Worm (Caenorhabditis elegans): ENCODE data around the gene C07B5.6.

C07B5.6 gene

ce11 chrX:9537538-9538172 is 18.8 kb downstream of the C07B5.6 start (continued):
- TF ChIP-seq nhr-25 (tag; optimal IDR thresholded peaks at IDR 0.05; ENCODE audit: borderline replicate concordance, insufficient read depth): no peak
- no peak for TF ChIP-seq nhr-111 (GFP tag; optimal IDR thresholded peaks at IDR 0.05)
- peak; percentile 34 for TF ChIP-seq nhr-28 (tag; optimal IDR thresholded peaks at IDR 0.05)
- peak in 1 of 2 experiments; percentile 23 for TF ChIP-seq hif-1 (tag; optimal IDR thresholded peaks at IDR 0.05)

- TF ChIP-seq pqm-1 (tag; optimal IDR thresholded peaks at IDR 0.05) (peak; percentile 76), unc-39 (tag; optimal IDR thresholded peaks at IDR 0.05) (no peak), ama-1 (optimal IDR thresholded peaks at IDR 0.05) (no peak), lsy-2 (tag; optimal IDR thresholded peaks at IDR 0.05) (no peak), nhr-28 (tag; optimal IDR thresholded peaks at IDR 0.05) (peak; percentile 30), daf-16 (GFP tag; optimal IDR thresholded peaks at IDR 0.05) (no peak), daf-16 (tag; optimal IDR thresholded peaks at IDR 0.05) (peak; percentile 60), dmd-6 (GFP tag; IDR thresholded peaks at IDR 0.05) (peak; percentile 60), nhr-76 (tag; optimal IDR thresholded peaks at IDR 0.05) (no peak), nhr-77 (tag; optimal IDR thresholded peaks at IDR 0.05) (peak; percentile 9), R02D3.7 (tag; optimal IDR thresholded peaks at IDR 0.05) (no peak), ceh-82 (tag; optimal IDR thresholded peaks at IDR 0.05) (no peak), aha-1 (tag) (no peak), rbr-2 (tag; optimal IDR thresholded peaks at IDR 0.05) (no peak), mxl-3 (GFP tag; optimal IDR thresholded peaks at IDR 0.05) (peak; percentile 19), mep-1 (tag; optimal IDR thresholded peaks at IDR 0.05) (no peak), hlh-11 (tag; optimal IDR thresholded peaks at IDR 0.05) (peak; percentile 30), pha-4 (GFP tag; IDR thresholded peaks at IDR 0.05) (no peak), pha-4 (tag; optimal IDR thresholded peaks at IDR 0.05) (peak; percentile 2), ctbp-1 (GFP tag; IDR thresholded peaks at IDR 0.05) (no peak), hmg-1.1 (GFP tag; IDR thresholded peaks at IDR 0.05) (no peak), hif-1 (tag; optimal IDR thresholded peaks at IDR 0.05) (peak in 1 of 2 experiments; percentile 57), D1046.2 (GFP tag; IDR thresholded peaks at IDR 0.05) (no peak), zfp-2 (tag; optimal IDR thresholded peaks at IDR 0.05) (no peak), T20F7.1 (GFP tag; optimal IDR thresholded peaks at IDR 0.05) (no peak), unc-62 (GFP tag; optimal IDR thresholded peaks at IDR 0.05 in 1 of 2) (peak in 1 of 2 experiments; percentile 9), unc-62 (tag; optimal IDR thresholded peaks at IDR 0.05) (no peak), ceh-32 (tag; optimal IDR thresholded peaks at IDR 0.05; ENCODE audit: poor library complexity) (no peak), aly-2 (tag; optimal IDR thresholded peaks at IDR 0.05) (no peak), ztf-11 (tag; optimal IDR thresholded peaks at IDR 0.05) (no peak), php-3 (GFP tag; IDR thresholded peaks at IDR 0.05) (0 out of 2 replicates have a peak, but pooled peaks have one; percentile 24), ZK337.2 (GFP tag; IDR thresholded peaks at IDR 0.05) (no peak), F26F4.8 (GFP tag; conservative IDR thresholded peaks at IDR 0.05) (no peak), lin-15B (tag; optimal IDR thresholded peaks at IDR 0.05) (no peak), dve-1 (tag; optimal IDR thresholded peaks at IDR 0.05; ENCODE audit: insufficient read depth) (peak; percentile 18), dpl-1 (GFP tag; optimal IDR thresholded peaks at IDR 0.05) (no peak)
These were observed 20.6 kb downstream of the C07B5.6 start, which contains the start of gene nuc-1 for ce11 chrX:9539294-9540030. Gene nuc-1, plus strand, starts transcription at chrX:9539905.

ce11 chrX:9540464-9540863 is 21.6 kb downstream of the C07B5.6 start:
- TF ChIP-seq dmd-8 (GFP tag; IDR thresholded peaks at IDR 0.05) (no peak), daf-19 (GFP tag; conservative IDR thresholded peaks at IDR 0.05) (no peak), aly-2 (tag; optimal IDR thresholded peaks at IDR 0.05) (no peak), lin-38 (GFP tag; IDR thresholded peaks at IDR 0.05) (no peak), Y5F2A.4 (GFP tag; optimal IDR thresholded peaks at IDR 0.05) (no peak), unc-62 (GFP tag; optimal IDR thresholded peaks at IDR 0.05 in 1 of 2) (peak in 1 of 2 experiments; percentile 95), unc-62 (tag; optimal IDR thresholded peaks at IDR 0.05) (no peak), T20F7.1 (GFP tag; optimal IDR thresholded peaks at IDR 0.05) (no peak), nhr-28 (tag; optimal IDR thresholded peaks at IDR 0.05) (peak; percentile 86), php-3 (GFP tag; IDR thresholded peaks at IDR 0.05) (peak; percentile 60; the same call in 1 of the 2 replicates), set-16 (GFP tag; IDR thresholded peaks at IDR 0.05) (no peak), mdl-1 (tag; optimal IDR thresholded peaks at IDR 0.05) (peak in 1 of 2 experiments; percentile 86), nhr-42 (GFP tag; IDR thresholded peaks at IDR 0.05) (no peak), cey-2 (tag; optimal IDR thresholded peaks at IDR 0.05; ENCODE audit: borderline replicate concordance, insufficient read depth) (no peak), zip-2 (tag; optimal IDR thresholded peaks at IDR 0.05) (no peak), ZK546.5 (tag; optimal IDR thresholded peaks at IDR 0.05) (no peak), ceh-32 (tag; optimal IDR thresholded peaks at IDR 0.05; ENCODE audit: poor library complexity) (no peak)

Data from whole organism, L4 larva.